Fruit fly (Drosophila melanogaster): ENCODE measurements around the gene dyl.

dyl gene

dm6 chr3L:4307691-4308383 lies at the start of gene dyl:
TSS of gene dyl (minus strand) at chr3L:4307718.
- no peak for TF ChIP-seq CG17801 (GFP tag; optimal IDR thresholded peaks at IDR 0.05; ENCODE audit: partially characterized antibody)

dm6 chr3L:4356986-4357385 lies 49.5 kb upstream of the dyl start:
- TF ChIP-seq CG17801 (GFP tag; optimal IDR thresholded peaks at IDR 0.05; ENCODE audit: partially characterized antibody), result no peak

- TF ChIP-seq CG17801 (GFP tag; optimal IDR thresholded peaks at IDR 0.05; ENCODE audit: partially characterized antibody), result no peak
Observed at dm6 chr3L:4354898-4355627, 47.5 kb upstream of the dyl start.

- no peak for TF ChIP-seq CG17801 (GFP tag; optimal IDR thresholded peaks at IDR 0.05; ENCODE audit: partially characterized antibody)
Observed at dm6 chr3L:4353657-4354075, 46.1 kb upstream of the dyl start.

- TF ChIP-seq CG17801 (GFP tag; optimal IDR thresholded peaks at IDR 0.05; ENCODE audit: partially characterized antibody), result no peak
Observed at dm6 chr3L:4352649-4353048, 45.1 kb upstream of the dyl start.

- no peak for TF ChIP-seq CG17801 (GFP tag; optimal IDR thresholded peaks at IDR 0.05; ENCODE audit: partially characterized antibody)
Observed at dm6 chr3L:4352009-4352408, 44.5 kb upstream of the dyl start.

- TF ChIP-seq CG17801 (GFP tag; optimal IDR thresholded peaks at IDR 0.05; ENCODE audit: partially characterized antibody), result no peak
Observed at dm6 chr3L:4349314-4349713, 41.8 kb upstream of the dyl start.

dm6 chr3L:4348839-4349238 lies 41.3 kb upstream of the dyl start:
- no peak for TF ChIP-seq CG17801 (GFP tag; optimal IDR thresholded peaks at IDR 0.05; ENCODE audit: partially characterized antibody)

- no peak for TF ChIP-seq CG17801 (GFP tag; optimal IDR thresholded peaks at IDR 0.05; ENCODE audit: partially characterized antibody)
Observed at dm6 chr3L:4348072-4348471, 40.6 kb upstream of the dyl start.

- TF ChIP-seq CG17801 (GFP tag; optimal IDR thresholded peaks at IDR 0.05; ENCODE audit: partially characterized antibody), result no peak
Observed at dm6 chr3L:4346379-4346778, 38.9 kb upstream of the dyl start.

- TF ChIP-seq CG17801 (GFP tag; optimal IDR thresholded peaks at IDR 0.05; ENCODE audit: partially characterized antibody), result no peak
Observed at dm6 chr3L:4341078-4341477, 33.6 kb upstream of the dyl start.

- no peak for TF ChIP-seq CG17801 (GFP tag; optimal IDR thresholded peaks at IDR 0.05; ENCODE audit: partially characterized antibody)
Observed at dm6 chr3L:4340227-4340626, 32.7 kb upstream of the dyl start.

- no peak for TF ChIP-seq CG17801 (GFP tag; optimal IDR thresholded peaks at IDR 0.05; ENCODE audit: partially characterized antibody)
Observed at dm6 chr3L:4339525-4339924, 32.0 kb upstream of the dyl start.

- no peak for TF ChIP-seq CG17801 (GFP tag; optimal IDR thresholded peaks at IDR 0.05; ENCODE audit: partially characterized antibody)
Observed at dm6 chr3L:4336588-4336987, 29.1 kb upstream of the dyl start.

- no peak for TF ChIP-seq CG17801 (GFP tag; optimal IDR thresholded peaks at IDR 0.05; ENCODE audit: partially characterized antibody)
Observed at dm6 chr3L:4328048-4328447, 20.5 kb upstream of the dyl start.

dm6 chr3L:4322032-4322617 lies 14.6 kb upstream of the dyl start, which contains the start of gene CG15014:
TSS of gene CG15014 (minus strand) at chr3L:4322259.
- no peak for TF ChIP-seq CG17801 (GFP tag; optimal IDR thresholded peaks at IDR 0.05; ENCODE audit: partially characterized antibody)
